Fruit fly (Drosophila melanogaster): ENCODE measurements around the gene Srp9.

DNA sequence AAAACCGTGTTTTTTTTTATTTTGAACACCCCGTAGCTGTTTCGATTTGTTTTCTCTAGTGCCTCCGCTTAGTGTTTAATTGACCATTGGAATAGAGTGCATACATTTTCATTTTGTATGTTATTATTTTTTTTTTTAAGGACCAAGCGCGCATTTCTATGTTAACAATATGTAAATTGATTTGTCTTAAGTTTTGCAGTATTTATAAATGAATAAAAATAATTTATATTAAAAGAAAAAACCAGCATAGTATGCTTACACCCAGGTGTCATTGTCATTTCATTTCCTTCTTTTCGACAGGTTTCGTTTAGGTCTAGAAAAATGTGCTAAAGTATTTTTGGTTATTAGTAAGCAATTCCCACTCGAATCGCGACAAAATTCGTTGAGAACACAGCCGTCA lies 41.6 kb upstream of the Srp9 start, which contains the start of gene eIF4E5:
- no peak for TF ChIP-seq CG15710 (tag; optimal IDR thresholded peaks at IDR 0.05)
- no peak for TF ChIP-seq CG4496 (GFP tag; IDR thresholded peaks at IDR 0.05)
- no peak for TF ChIP-seq gl (tag; optimal IDR thresholded peaks at IDR 0.05)
- TF ChIP-seq CG14655 (GFP tag; optimal IDR thresholded peaks at IDR 0.05) = no peak
- no peak for TF ChIP-seq CG8159 (tag; optimal IDR thresholded peaks at IDR 0.05)
- no peak for TF ChIP-seq Snoo (tag; optimal IDR thresholded peaks at IDR 0.05)
- TF ChIP-seq CG12605 (GFP tag; IDR thresholded peaks at IDR 0.05) = no peak
- TF ChIP-seq CG13204 (GFP tag; optimal IDR thresholded peaks at IDR 0.05) = no peak
- no peak for TF ChIP-seq EcR (GFP tag; optimal IDR thresholded peaks at IDR 0.05)
- TF ChIP-seq CG8301 (tag; optimal IDR thresholded peaks at IDR 0.05) = no peak
- TF ChIP-seq rn (GFP tag; IDR thresholded peaks at IDR 0.05) = no peak
